Fruit fly (Drosophila melanogaster) whole organism, embryonic: ENCODE data around the gene CG34269.

ENCODE experiments used
- CG1832 ChIP-seq: fragments of 200-800 bp; sonication (Bioruptor generic); optimal IDR thresholded peaks from 2 replicates; lab custom pipeline; 2017; ENCODE audit warnings: missing biosample characterization, mild to moderate bottlenecking, missing genetic modification characterization, inconsistent platforms
- Camta ChIP-seq: fragments of 200-800 bp; sonication (Bioruptor generic); optimal IDR thresholded peaks from 2 replicates; lab custom pipeline; 2016; ENCODE audit warnings: missing biosample characterization, missing genetic modification characterization
- onecut ChIP-seq: fragments of 200-800 bp; sonication (Bioruptor generic); IDR thresholded peaks from 2 replicates; pipeline ENCODE4 v1.3.6; 2022; ENCODE audit warnings: missing biosample characterization, missing genetic modification characterization
- slbo ChIP-seq: fragments of 200-800 bp; sonication (Bioruptor generic); IDR thresholded peaks from 2 replicates; pipeline ENCODE4 v1.3.6; 2022; ENCODE audit warnings: missing biosample characterization, missing genetic modification characterization
- z ChIP-seq: fragments of 200-800 bp; sonication (Bioruptor generic); IDR thresholded peaks from 3 replicates; pipeline ENCODE4 v1.3.6; 2022; ENCODE audit warnings: missing biosample characterization, missing genetic modification characterization

- TF ChIP-seq Camta (GFP tag; lab: Kevin White, UChicago) (no peak), z (GFP tag; lab: Robert Waterston, UW) (no peak), slbo (GFP tag; lab: Robert Waterston, UW) (no peak), onecut (GFP tag; lab: Robert Waterston, UW) (no peak), CG1832 (no peak)
Measured at dm6 chr3L:552446-552845, 24.3 kb downstream of the CG34269 start.
